Fruit fly (Drosophila melanogaster): Measurements from ENCODE around the gene Ythdf.

The Ythdf gene

dm6 chr3R:25051441-25052097 lies 12.5 kb upstream of the Ythdf start (continued):
- TF ChIP-seq dac (GFP tag; optimal IDR thresholded peaks at IDR 0.05) (peak; percentile 4), dsx (GFP tag; optimal IDR thresholded peaks at IDR 0.05; ENCODE audit: poor library complexity, severe bottlenecking) (no peak), CG6792 (GFP tag; optimal IDR thresholded peaks at IDR 0.05) (no peak), CG3919 (GFP tag; optimal IDR thresholded peaks at IDR 0.05) (no peak), Eip78C (GFP tag) (peak; percentile 81), pdm3 (GFP tag; optimal IDR thresholded peaks at IDR 0.05) (peak; percentile 52), topi (GFP tag; optimal IDR thresholded peaks at IDR 0.05) (no peak), esn (GFP tag; optimal IDR thresholded peaks at IDR 0.05) (no peak)

dm6 chr3R:25050649-25051048 lies 11.6 kb upstream of the Ythdf start:
- TF ChIP-seq topi (GFP tag; optimal IDR thresholded peaks at IDR 0.05), result no peak
- no peak for TF ChIP-seq CG8119 (GFP tag; IDR thresholded peaks at IDR 0.05)
- TF ChIP-seq pdm3 (GFP tag; optimal IDR thresholded peaks at IDR 0.05), result no peak
- TF ChIP-seq fkh (GFP tag; optimal IDR thresholded peaks at IDR 0.05), result peak; percentile 0

DNA sequence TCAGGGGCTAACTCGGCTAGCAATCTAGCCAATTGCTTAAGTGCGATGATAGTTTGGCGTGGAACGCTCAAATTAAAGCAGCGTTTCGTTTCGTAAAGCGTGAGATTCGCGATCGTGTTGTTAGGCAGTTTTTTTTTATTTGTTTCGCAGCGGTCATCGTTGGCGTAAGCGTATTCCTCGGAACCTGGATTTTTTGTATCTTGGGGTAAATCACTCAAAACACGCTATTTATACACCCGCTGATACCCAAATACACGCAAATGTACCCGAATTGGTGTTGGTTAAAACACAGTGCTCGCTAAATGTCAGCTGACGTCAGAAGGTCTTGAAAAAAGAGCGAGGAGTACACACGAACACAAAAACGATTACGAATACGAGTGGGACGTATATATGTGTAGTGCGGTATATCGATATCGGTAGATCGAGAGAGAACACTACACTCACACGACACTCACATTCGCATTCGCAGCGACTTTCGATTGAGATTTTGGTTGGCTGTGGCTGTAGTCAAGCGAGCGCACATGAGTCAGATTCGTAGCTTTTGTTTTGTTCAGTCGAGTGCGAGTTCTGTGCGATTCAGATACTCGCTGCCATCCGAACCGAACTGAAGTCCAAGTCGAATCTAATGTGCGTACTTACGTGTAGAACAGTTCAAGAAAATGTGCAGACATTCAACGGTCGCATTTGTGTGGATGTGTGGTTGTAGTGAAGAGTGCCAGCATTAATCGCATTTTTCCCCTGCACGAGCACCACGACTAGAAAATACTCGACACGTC lies 10.9 kb upstream of the Ythdf start:
- TF ChIP-seq CG6792 (GFP tag; optimal IDR thresholded peaks at IDR 0.05), result no peak
- TF ChIP-seq esn (GFP tag; optimal IDR thresholded peaks at IDR 0.05), result peak; percentile 42
- peak; percentile 47 for TF ChIP-seq Sox14 (GFP tag; optimal IDR thresholded peaks at IDR 0.05)
- peak; percentile 34 for TF ChIP-seq spab (GFP tag; optimal IDR thresholded peaks at IDR 0.05)
- no peak for TF ChIP-seq eg (GFP tag; IDR thresholded peaks at IDR 0.05)
- peak; percentile 77 for TF ChIP-seq vri (GFP tag; optimal IDR thresholded peaks at IDR 0.05)
- no peak for TF ChIP-seq achi (GFP tag; optimal IDR thresholded peaks at IDR 0.05)
- TF ChIP-seq fd85E (GFP tag; optimal IDR thresholded peaks at IDR 0.05), result peak; percentile 79
- no peak for TF ChIP-seq CG8119 (GFP tag; IDR thresholded peaks at IDR 0.05)
- TF ChIP-seq dsx (GFP tag; optimal IDR thresholded peaks at IDR 0.05; ENCODE audit: poor library complexity, severe bottlenecking), result peak; percentile 8
- peak; percentile 14 for TF ChIP-seq Ets96B (tag; optimal IDR thresholded peaks at IDR 0.05)
- TF ChIP-seq CG10669 (GFP tag; optimal IDR thresholded peaks at IDR 0.05), result no peak
- TF ChIP-seq Eip78C (GFP tag), result peak; percentile 89
- TF ChIP-seq CG6854 (GFP tag; optimal IDR thresholded peaks at IDR 0.05), result peak; percentile 66
- TF ChIP-seq Hr38 (GFP tag; optimal IDR thresholded peaks at IDR 0.05), result no peak
- no peak for TF ChIP-seq CG4318 (GFP tag; optimal IDR thresholded peaks at IDR 0.05)
- no peak for TF ChIP-seq Sox15 (GFP tag; optimal IDR thresholded peaks at IDR 0.05)
- peak; percentile 35 for TF ChIP-seq fkh (GFP tag; optimal IDR thresholded peaks at IDR 0.05)
- TF ChIP-seq CG8319 (GFP tag; optimal IDR thresholded peaks at IDR 0.05), result no peak
- no peak for TF ChIP-seq CG34406 (GFP tag; optimal IDR thresholded peaks at IDR 0.05)
- peak; percentile 69 for TF ChIP-seq Lpt (GFP tag; optimal IDR thresholded peaks at IDR 0.05)
- TF ChIP-seq ss (GFP tag; optimal IDR thresholded peaks at IDR 0.05), result peak; percentile 71 to 75
- no peak for TF ChIP-seq svp (GFP tag)
- no peak for TF ChIP-seq CG15336 (GFP tag; IDR thresholded peaks at IDR 0.05)
- TF ChIP-seq Smox (GFP tag; optimal IDR thresholded peaks at IDR 0.05), result no peak
- peak; percentile 54 for TF ChIP-seq Blimp-1 (GFP tag; optimal IDR thresholded peaks at IDR 0.05)
- TF ChIP-seq pdm3 (GFP tag; optimal IDR thresholded peaks at IDR 0.05), result no peak
- TF ChIP-seq Sox102F (GFP tag; optimal IDR thresholded peaks at IDR 0.05), result peak; percentile 37
- TF ChIP-seq CG7368 (GFP tag; optimal IDR thresholded peaks at IDR 0.05), result peak; percentile 5
- TF ChIP-seq topi (GFP tag; optimal IDR thresholded peaks at IDR 0.05), result no peak
- no peak for TF ChIP-seq acj6 (GFP tag; optimal IDR thresholded peaks at IDR 0.05)
- no peak for TF ChIP-seq CG11294 (GFP tag; IDR thresholded peaks at IDR 0.05)
- peak; percentile 31 for TF ChIP-seq Met (GFP tag; optimal IDR thresholded peaks at IDR 0.05)
- no peak for TF ChIP-seq CG9139 (GFP tag; optimal IDR thresholded peaks at IDR 0.05)
- peak; percentile 80 for TF ChIP-seq Eip93F (GFP tag; optimal IDR thresholded peaks at IDR 0.05)
- no peak for TF ChIP-seq dac (GFP tag; optimal IDR thresholded peaks at IDR 0.05)
- no peak for TF ChIP-seq CG10631 (GFP tag; optimal IDR thresholded peaks at IDR 0.05)
- peak; percentile 16 for TF ChIP-seq Eip75B (GFP tag; optimal IDR thresholded peaks at IDR 0.05)
- no peak for TF ChIP-seq salr (GFP tag; optimal IDR thresholded peaks at IDR 0.05)
- no peak for TF ChIP-seq cyc (GFP tag; optimal IDR thresholded peaks at IDR 0.05)
- peak; percentile 42 for TF ChIP-seq CG1621 (tag; optimal IDR thresholded peaks at IDR 0.05)
- peak; percentile 31 for TF ChIP-seq CG3919 (GFP tag; optimal IDR thresholded peaks at IDR 0.05)
- TF ChIP-seq CG6163 (GFP tag; IDR thresholded peaks at IDR 0.05), result no peak

Data from whole organism, prepupa.